Worm (Caenorhabditis elegans) whole organism, young adult: ENCODE data around the gene phat-6.

Experiments used
- ceh-100 ChIP-seq: fragments of 200-800 bp; sonication (Bioruptor generic); IDR thresholded peaks from 2 replicates; pipeline ENCODE4 v1.3.6; 2022; ENCODE audit warnings: missing genetic modification reagents, missing genetic modification characterization, missing compliant biosample characterization
- ceh-91 ChIP-seq: fragments of 200-800 bp; sonication (Bioruptor generic); IDR thresholded peaks from 2 replicates; pipeline ENCODE4 v1.3.6; 2022; ENCODE audit warnings: missing genetic modification reagents, missing genetic modification characterization, missing compliant biosample characterization
- die-1 ChIP-seq: sonication (generic microtip); optimal IDR thresholded peaks from 2 replicates; lab custom pipeline; 2016; ENCODE audit warnings: missing genotype, mild to moderate bottlenecking, missing genetic modification characterization, missing compliant biosample characterization
- egl-18 ChIP-seq: fragments of 200-800 bp; sonication (Bioruptor generic); IDR thresholded peaks from 2 replicates; pipeline ENCODE4 v1.3.6; 2022; ENCODE audit warnings: missing genetic modification reagents, missing genetic modification characterization, missing compliant biosample characterization
- fkh-3 ChIP-seq: sonication (generic microtip); optimal IDR thresholded peaks from 2 replicates; lab custom pipeline; 2016; ENCODE audit warnings: mild to moderate bottlenecking, missing genetic modification characterization, missing compliant biosample characterization
- lin-35 ChIP-seq, 3 experiments: fragments of 150-350 bp in 2 of 3; sonication (generic microtip) in 1 of 3; optimal IDR thresholded peaks; 2 replicates each; lab custom pipeline; 2014 to 2018; ENCODE audit warnings: missing biosample characterization in 3 of 3, missing genetic modification characterization in 3 of 3, missing genetic modification reagents in 3 of 3
- madf-3 ChIP-seq: fragments of 200-800 bp; sonication (Bioruptor generic); IDR thresholded peaks from 2 replicates; pipeline ENCODE4 v1.3.6; 2022; ENCODE audit warnings: missing genetic modification reagents, missing genetic modification characterization, missing compliant biosample characterization
- nfya-1 ChIP-seq: sonication (generic microtip); optimal IDR thresholded peaks from 2 replicates; lab custom pipeline; 2017; ENCODE audit warnings: antibody characterized with exemption, missing compliant biosample characterization, missing genetic modification characterization, borderline replicate concordance; ENCODE audit not compliant: insufficient read depth
- nfya-2 ChIP-seq: fragments of 200-800 bp; sonication (Bioruptor generic); IDR thresholded peaks from 2 replicates; pipeline ENCODE4 v1.3.6; 2022; ENCODE audit warnings: missing genetic modification reagents, missing genetic modification characterization, missing compliant biosample characterization
- nhr-27 ChIP-seq: fragments of 200-800 bp; sonication (Bioruptor generic); optimal IDR thresholded peaks from 2 replicates; lab custom pipeline; 2018; ENCODE audit warnings: mild to moderate bottlenecking, missing genetic modification characterization, moderate library complexity, missing compliant biosample characterization
- snpc-4 ChIP-seq, 5 experiments: fragments of 150-350 bp in 1 of 5; sonication (generic microtip) in 4 of 5; optimal IDR thresholded peaks; 2 replicates each; lab custom pipeline; 2014 to 2018; ENCODE audit warnings: missing genetic modification characterization in 5 of 5, missing biosample characterization in 3 of 5, antibody characterized with exemption in 2 of 5, mild to moderate bottlenecking in 2 of 5, missing compliant biosample characterization in 2 of 5, missing genotype in 2 of 5, moderate library complexity in 2 of 5, missing genetic modification reagents in 1 of 5
- unc-62 ChIP-seq: fragments of 150-350 bp; optimal IDR thresholded peaks from 2 replicates; lab custom pipeline; 2014; ENCODE audit warnings: missing biosample characterization, missing genetic modification reagents, missing genetic modification characterization

- no peak for TF ChIP-seq ceh-100 (GFP tag; lab: Robert Waterston, UW)
- no peak for TF ChIP-seq fkh-3
- no peak for TF ChIP-seq unc-62 (GFP tag; lab: Kevin White, UChicago)
- TF ChIP-seq madf-3, result no peak
- TF ChIP-seq snpc-4 (GFP tag; optimal IDR thresholded peaks at IDR 0.05; lab: Kevin White, UChicago), result peak; percentile 71
- peak in 2 of 4 experiments; percentile 27 to 81 for TF ChIP-seq snpc-4 (tag; optimal IDR thresholded peaks at IDR 0.05; lab: Kevin White, UChicago)
- TF ChIP-seq egl-18 (GFP tag; lab: Robert Waterston, UW), result no peak
- TF ChIP-seq ceh-91 (GFP tag; lab: Robert Waterston, UW), result no peak
- no peak for TF ChIP-seq nfya-2 (GFP tag; lab: Robert Waterston, UW)
- no peak for TF ChIP-seq nhr-27 (tag; lab: Kevin White, UChicago)
- TF ChIP-seq lin-35 (GFP tag; optimal IDR thresholded peaks at IDR 0.05; lab: Kevin White, UChicago), result peak in 1 of 3 experiments; percentile 23
- TF ChIP-seq die-1 (tag; lab: Kevin White, UChicago), result peak; percentile 84
- no peak for TF ChIP-seq nfya-1 (tag; lab: Kevin White, UChicago)
Observed at ce11 chrX:15146415-15147210, 47.6 kb downstream of the phat-6 start.
